Worm (Caenorhabditis elegans) whole organism, late embryonic: ENCODE data around the gene srh-3.

Experiments
- C38D4.7 ChIP-seq: fragments of 200-800 bp; sonication (Bioruptor generic); optimal IDR thresholded peaks from 2 replicates; lab custom pipeline; 2018; ENCODE audit warnings: mild to moderate bottlenecking, missing genetic modification characterization, moderate library complexity, missing compliant biosample characterization
- K09A11.1 ChIP-seq: sonication (generic microtip); optimal IDR thresholded peaks from 2 replicates; lab custom pipeline; 2017; ENCODE audit warnings: antibody characterized with exemption, mild to moderate bottlenecking, missing genetic modification characterization, missing compliant biosample characterization; ENCODE audit not compliant: insufficient read depth
- ahr-1 ChIP-seq: sonication (generic microtip); optimal IDR thresholded peaks from 2 replicates; lab custom pipeline; 2016; ENCODE audit warnings: missing genetic modification characterization, missing compliant biosample characterization
- ama-1 ChIP-seq: fragments of 150-350 bp; optimal IDR thresholded peaks from 2 replicates; lab custom pipeline; 2014
- ceh-30 ChIP-seq: fragments of 150-350 bp; optimal IDR thresholded peaks from 2 replicates; lab custom pipeline; 2014; ENCODE audit warnings: missing biosample characterization, missing genetic modification characterization
- ceh-31 ChIP-seq: sonication (generic microtip); optimal IDR thresholded peaks from 2 replicates; lab custom pipeline; 2016; ENCODE audit warnings: missing genetic modification characterization, missing compliant biosample characterization
- che-1 ChIP-seq: sonication (generic microtip); optimal IDR thresholded peaks from 2 replicates; lab custom pipeline; 2016; ENCODE audit warnings: mild to moderate bottlenecking, missing genetic modification characterization, missing compliant biosample characterization
- fkh-6 ChIP-seq: sonication (generic microtip); optimal IDR thresholded peaks from 2 replicates; lab custom pipeline; 2016; ENCODE audit warnings: missing genetic modification characterization, missing compliant biosample characterization
- hlh-6 ChIP-seq: sonication (generic microtip); optimal IDR thresholded peaks from 2 replicates; lab custom pipeline; 2016; ENCODE audit warnings: missing genotype, missing genetic modification characterization, missing compliant biosample characterization
- nhr-11 ChIP-seq: fragments of 150-350 bp; optimal IDR thresholded peaks from 2 replicates; lab custom pipeline; 2014; ENCODE audit warnings: missing biosample characterization, missing genetic modification characterization
- nhr-232 ChIP-seq: sonication (generic microtip); optimal IDR thresholded peaks from 2 replicates; lab custom pipeline; 2016; ENCODE audit warnings: missing genetic modification characterization, missing compliant biosample characterization
- tbx-7 ChIP-seq: sonication (generic microtip); optimal IDR thresholded peaks from 2 replicates; lab custom pipeline; 2016; ENCODE audit warnings: missing genotype, missing genetic modification characterization, missing compliant biosample characterization
- unc-42 ChIP-seq: sonication (generic microtip); optimal IDR thresholded peaks from 2 replicates; lab custom pipeline; 2016; ENCODE audit warnings: missing genotype, missing genetic modification characterization, missing compliant biosample characterization
- zip-5 ChIP-seq: sonication (generic microtip); optimal IDR thresholded peaks from 2 replicates; lab custom pipeline; 2016; ENCODE audit warnings: missing genetic modification characterization, missing compliant biosample characterization

DNA sequence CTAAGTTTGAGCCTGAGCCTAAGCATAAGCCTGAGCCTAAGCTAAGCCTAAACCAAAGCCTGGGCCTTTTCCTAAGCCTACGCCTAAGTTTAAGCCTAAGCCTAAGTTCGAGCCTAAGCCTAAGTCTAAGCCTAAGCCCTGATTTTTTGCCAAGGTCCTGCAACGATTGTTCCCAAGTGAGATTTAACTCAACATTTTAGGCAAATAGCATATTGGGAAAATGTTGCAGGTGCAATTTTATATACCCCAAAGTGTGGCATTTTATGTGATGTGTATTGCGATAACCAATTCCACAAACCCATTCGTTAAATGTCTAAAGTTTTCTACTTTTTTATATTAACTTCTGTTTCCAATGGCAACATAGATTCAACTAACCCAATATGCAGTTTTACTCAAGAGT, 20.1 kb upstream of the srh-3 start, which contains the start of gene irld-40:
- no peak for TF ChIP-seq ceh-30 (tag; lab: Kevin White, UChicago)
- TF ChIP-seq ama-1 (lab: Kevin White, UChicago) = no peak
- no peak for TF ChIP-seq nhr-232
- TF ChIP-seq tbx-7 (tag; lab: Kevin White, UChicago) = no peak
- TF ChIP-seq ceh-31 = no peak
- TF ChIP-seq K09A11.1 = no peak
- TF ChIP-seq nhr-11 (tag; lab: Kevin White, UChicago) = no peak
- no peak for TF ChIP-seq C38D4.7
- no peak for TF ChIP-seq che-1 (tag; lab: Kevin White, UChicago)
- TF ChIP-seq fkh-6 = no peak
- no peak for TF ChIP-seq unc-42 (tag; lab: Kevin White, UChicago)
- no peak for TF ChIP-seq hlh-6 (tag; lab: Kevin White, UChicago)
- no peak for TF ChIP-seq ahr-1
- TF ChIP-seq zip-5 (tag; lab: Kevin White, UChicago) = no peak
